Worm (Caenorhabditis elegans): ENCODE data around the gene ZK809.1.

DNA sequence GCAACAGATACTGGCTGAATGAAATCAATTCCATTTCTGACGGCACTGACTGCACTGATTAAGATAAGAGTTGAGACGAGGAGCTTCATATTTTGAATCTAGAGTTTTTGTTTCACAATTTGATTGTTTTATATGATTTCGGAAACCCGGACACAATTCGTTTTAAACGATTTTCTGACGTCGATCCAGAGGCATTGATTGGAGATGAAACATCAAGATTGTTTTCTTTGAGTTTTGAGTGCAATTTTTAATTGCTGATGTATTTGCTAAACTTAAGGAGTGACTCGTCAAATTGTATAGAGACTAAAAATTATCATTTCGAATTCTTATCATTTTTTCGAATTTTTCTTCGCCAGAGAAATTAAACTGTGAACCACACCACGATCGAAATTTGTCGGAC is 14.1 kb upstream of the ZK809.1 start, which contains the start of gene lys-6:
- TF ChIP-seq C34F6.9 (tag; optimal IDR thresholded peaks at IDR 0.05), result no peak
- TF ChIP-seq lsy-2 (tag; optimal IDR thresholded peaks at IDR 0.05), result no peak
- no peak for TF ChIP-seq nhr-10 (tag; optimal IDR thresholded peaks at IDR 0.05)
- TF ChIP-seq mdl-1 (tag; optimal IDR thresholded peaks at IDR 0.05), result no peak

Data from whole organism, L2 larva.